Worm (Caenorhabditis elegans): ENCODE results near the gene Y116A8C.465.

The Y116A8C.465 gene

DNA sequence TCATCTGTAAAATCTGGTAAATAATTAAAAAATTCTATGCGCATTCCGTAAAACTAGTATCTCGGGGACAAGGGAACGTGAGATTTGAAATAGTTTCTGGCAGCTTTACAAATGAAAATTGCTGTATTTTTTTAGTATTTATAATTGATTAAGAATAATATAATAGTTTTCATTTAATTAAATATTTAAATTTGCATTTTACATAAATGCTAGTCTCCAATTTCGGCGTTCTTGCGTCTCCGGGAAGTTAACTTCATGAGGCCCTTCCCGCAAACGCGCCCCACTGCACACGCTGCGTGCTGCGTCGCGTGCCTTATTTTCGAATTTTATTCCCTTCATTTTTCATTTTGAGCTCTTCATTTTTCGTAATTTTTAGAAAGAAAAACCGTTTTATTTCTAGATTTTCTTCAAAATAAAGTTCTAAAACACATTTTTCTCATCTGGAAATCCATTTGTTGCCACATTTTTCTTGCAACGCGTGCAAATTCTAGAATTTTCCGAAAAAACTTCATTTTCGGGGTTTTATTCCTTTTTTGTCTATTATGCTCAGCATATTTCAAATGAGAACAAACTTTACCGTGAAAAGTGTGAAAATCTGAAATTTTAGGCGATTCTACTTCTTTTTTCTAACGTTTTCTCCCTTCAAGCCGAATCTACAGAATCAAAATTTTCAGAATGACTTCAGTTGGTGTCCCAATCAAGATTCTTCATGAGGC is 22.5 kb downstream of the Y116A8C.465 start, which contains the start of the genes snx-13 and snr-1 (continued):
- TF ChIP-seq ZK185.1 (tag; optimal IDR thresholded peaks at IDR 0.05; ENCODE audit: poor library complexity, severe bottlenecking): peak; percentile 55
- TF ChIP-seq ztf-28 (GFP tag; IDR thresholded peaks at IDR 0.05): peak; percentile 91; the same call in 1 of the 2 replicates
- peak; percentile 50; the same call in 1 of the 2 replicates for TF ChIP-seq egrh-3 (GFP tag; IDR thresholded peaks at IDR 0.05)
- no peak for TF ChIP-seq F37B4.10 (GFP tag; IDR thresholded peaks at IDR 0.05)
- no peak for TF ChIP-seq zfh-2 (GFP tag; conservative IDR thresholded peaks at IDR 0.05)
- TF ChIP-seq lsl-1 (GFP tag; optimal IDR thresholded peaks at IDR 0.05): peak; percentile 49
- TF ChIP-seq F49E8.2 (tag; optimal IDR thresholded peaks at IDR 0.05; ENCODE audit: insufficient read depth): peak; percentile 64
- TF ChIP-seq F23B12.7 (tag; optimal IDR thresholded peaks at IDR 0.05; ENCODE audit: insufficient read depth): peak; percentile 18
- no peak for TF ChIP-seq nhr-120 (GFP tag; IDR thresholded peaks at IDR 0.05)
- TF ChIP-seq dpff-1 (tag; optimal IDR thresholded peaks at IDR 0.05): no peak
- TF ChIP-seq egl-44 (GFP tag; IDR thresholded peaks at IDR 0.05): no peak
- TF ChIP-seq lin-54 (GFP tag; optimal IDR thresholded peaks at IDR 0.05): peak; percentile 83
- no peak for TF ChIP-seq F55B11.4 (tag; optimal IDR thresholded peaks at IDR 0.05; ENCODE audit: borderline replicate concordance, insufficient read depth)
- no peak for TF ChIP-seq nhr-179 (tag; optimal IDR thresholded peaks at IDR 0.05)
- no peak for TF ChIP-seq ztf-22 (GFP tag; optimal IDR thresholded peaks at IDR 0.05)
- TF ChIP-seq nfyb-1 (GFP tag; IDR thresholded peaks at IDR 0.05): peak; percentile 57; the same call in 1 of the 2 replicates
- TF ChIP-seq nhr-80 (tag; optimal IDR thresholded peaks at IDR 0.05): peak; percentile 13
- TF ChIP-seq bed-2 (GFP tag; IDR thresholded peaks at IDR 0.05): peak; percentile 77
- TF ChIP-seq somi-1 (GFP tag; optimal IDR thresholded peaks at IDR 0.05): peak; percentile 24
- no peak for TF ChIP-seq hlh-12 (tag; optimal IDR thresholded peaks at IDR 0.05)
- peak in 1 of 2 experiments; percentile 59 for TF ChIP-seq let-607 (tag; optimal IDR thresholded peaks at IDR 0.05)
- TF ChIP-seq nfya-2 (GFP tag; IDR thresholded peaks at IDR 0.05): no peak
- no peak for TF ChIP-seq atf-7 (tag; optimal IDR thresholded peaks at IDR 0.05)
- peak; percentile 71 for TF ChIP-seq tbp1 (GFP tag; optimal IDR thresholded peaks at IDR 0.05)
- no peak for TF ChIP-seq fkh-3 (tag; optimal IDR thresholded peaks at IDR 0.05)
- no peak for TF ChIP-seq hlh-26 (GFP tag; conservative IDR thresholded peaks at IDR 0.05)
- peak; percentile 68; the same call in 1 of the 2 replicates for TF ChIP-seq ekl-4 (GFP tag; IDR thresholded peaks at IDR 0.05)
- no peak for TF ChIP-seq C17E4.6 (GFP tag; IDR thresholded peaks at IDR 0.05)
- TF ChIP-seq Y95B8A.8 (GFP tag; IDR thresholded peaks at IDR 0.05): peak; percentile 63; the same call in 1 of the 2 replicates
- no peak for TF ChIP-seq ztf-26 (tag; optimal IDR thresholded peaks at IDR 0.05)
- TF ChIP-seq ceh-27 (GFP tag; optimal IDR thresholded peaks at IDR 0.05): peak; percentile 81
- TF ChIP-seq hsf-1 (GFP tag; IDR thresholded peaks at IDR 0.05): no peak
- no peak for TF ChIP-seq dpl-1 (GFP tag; optimal IDR thresholded peaks at IDR 0.05)
- TF ChIP-seq athp-1 (tag; optimal IDR thresholded peaks at IDR 0.05): peak; percentile 82
- TF ChIP-seq mes-4 (tag; optimal IDR thresholded peaks at IDR 0.05): no peak
- TF ChIP-seq lin-35 (GFP tag; optimal IDR thresholded peaks at IDR 0.05): peak in 1 of 3 experiments; percentile 64
- no peak for TF ChIP-seq gei-17 (GFP tag; optimal IDR thresholded peaks at IDR 0.05)
- no peak; the same call in 1 of the 2 replicates for TF ChIP-seq attf-3 (GFP tag; conservative IDR thresholded peaks at IDR 0.05)
- peak; percentile 76 for TF ChIP-seq madf-10 (tag; optimal IDR thresholded peaks at IDR 0.05)
- no peak for TF ChIP-seq aptf-3 (GFP tag; IDR thresholded peaks at IDR 0.05)
- TF ChIP-seq attf-6 (GFP tag; IDR thresholded peaks at IDR 0.05): peak; percentile 88
- no peak for TF ChIP-seq ets-4 (GFP tag; optimal IDR thresholded peaks at IDR 0.05)
- TF ChIP-seq tlf-1 (GFP tag; optimal IDR thresholded peaks at IDR 0.05): peak; percentile 34
- 0 out of 2 replicates have a peak, but pooled peaks have one; percentile 18 for TF ChIP-seq F33H1.4 (GFP tag; IDR thresholded peaks at IDR 0.05)
- TF ChIP-seq ztf-3 (GFP tag; optimal IDR thresholded peaks at IDR 0.05): no peak
- peak; percentile 43; the same call in 1 of the 2 replicates for TF ChIP-seq cebp-1 (GFP tag; IDR thresholded peaks at IDR 0.05)
- peak; percentile 67 for TF ChIP-seq cebp-1 (tag; optimal IDR thresholded peaks at IDR 0.05)
